Worm (Caenorhabditis elegans) whole organism, mixed stage, embryonic: Measurements from ENCODE around the gene unc-43.
A peak's percentile ranks its signal among the peaks of the same experiment; 100 is the strongest.

ENCODE experiments used
- M03D4.4 ChIP-seq: sonication (generic microtip); optimal IDR thresholded peaks from 2 replicates; lab custom pipeline; 2017; ENCODE audit warnings: mild to moderate bottlenecking, missing genetic modification characterization, missing compliant biosample characterization
- ceh-39 ChIP-seq: fragments of 150-350 bp; optimal IDR thresholded peaks from 2 replicates; lab custom pipeline; 2014; ENCODE audit warnings: missing biosample characterization, missing genetic modification characterization
- ceh-43 ChIP-seq: fragments of 200-800 bp; sonication (Bioruptor generic); optimal IDR thresholded peaks from 2 replicates; lab custom pipeline; 2018; ENCODE audit warnings: mild to moderate bottlenecking, missing genetic modification characterization, moderate library complexity, missing compliant biosample characterization
- ces-1 ChIP-seq: fragments of 150-350 bp; optimal IDR thresholded peaks from 2 replicates; lab custom pipeline; 2014; ENCODE audit warnings: missing biosample characterization, missing genetic modification reagents, missing genetic modification characterization
- cnd-1 ChIP-seq: fragments of 200-800 bp; sonication (Bioruptor generic); optimal IDR thresholded peaks from 2 replicates; lab custom pipeline; 2018; ENCODE audit warnings: mild to moderate bottlenecking, missing genetic modification characterization, missing compliant biosample characterization
- drap-1 ChIP-seq: fragments of 200-800 bp; sonication (Bioruptor generic); optimal IDR thresholded peaks from 3 replicates; lab custom pipeline; 2018; ENCODE audit warnings: mild to moderate bottlenecking, missing genetic modification characterization, missing compliant biosample characterization
- elt-1 ChIP-seq: sonication (generic microtip); optimal IDR thresholded peaks from 2 replicates; lab custom pipeline; 2017; ENCODE audit warnings: missing genetic modification characterization, mild to moderate bottlenecking, missing compliant biosample characterization, antibody characterized with exemption, moderate library complexity, borderline replicate concordance; ENCODE audit not compliant: insufficient read depth
- elt-3 ChIP-seq: fragments of 150-350 bp; optimal IDR thresholded peaks from 2 replicates; lab custom pipeline; 2014; ENCODE audit warnings: missing biosample characterization, missing genetic modification characterization
- flh-1 ChIP-seq: fragments of 200-800 bp; sonication (Bioruptor generic); optimal IDR thresholded peaks from 2 replicates; lab custom pipeline; 2018; ENCODE audit warnings: mild to moderate bottlenecking, missing genetic modification characterization, moderate library complexity, missing compliant biosample characterization
- hlh-1 ChIP-seq: fragments of 150-350 bp; optimal IDR thresholded peaks from 2 replicates; lab custom pipeline; 2014; ENCODE audit warnings: missing biosample characterization, missing genetic modification reagents, missing genetic modification characterization
- lin-13 ChIP-seq: fragments of 150-350 bp; optimal IDR thresholded peaks from 2 replicates; lab custom pipeline; 2014; ENCODE audit warnings: missing biosample characterization, missing genetic modification characterization
- lin-32 ChIP-seq: fragments of 200-800 bp; sonication (Bioruptor generic); optimal IDR thresholded peaks from 2 replicates; lab custom pipeline; 2018; ENCODE audit warnings: mild to moderate bottlenecking, missing genetic modification characterization, missing compliant biosample characterization
- mab-5 ChIP-seq: fragments of 150-350 bp; optimal IDR thresholded peaks from 2 replicates; lab custom pipeline; 2014; ENCODE audit warnings: missing biosample characterization, missing genetic modification characterization
- mep-1 ChIP-seq: fragments of 150-350 bp; optimal IDR thresholded peaks from 2 replicates; lab custom pipeline; 2017; ENCODE audit warnings: missing biosample characterization, missing genetic modification reagents, missing genetic modification characterization, inconsistent platforms
- mls-2 ChIP-seq: sonication (generic microtip); optimal IDR thresholded peaks from 2 replicates; lab custom pipeline; 2016; ENCODE audit warnings: mild to moderate bottlenecking, missing genetic modification characterization, moderate library complexity, missing compliant biosample characterization
- nhr-12 ChIP-seq: fragments of 150-350 bp; optimal IDR thresholded peaks from 2 replicates; lab custom pipeline; 2014; ENCODE audit warnings: missing biosample characterization, missing genetic modification characterization
- nhr-2 ChIP-seq: fragments of 150-350 bp; optimal IDR thresholded peaks from 2 replicates; lab custom pipeline; 2014; ENCODE audit warnings: missing biosample characterization, missing genetic modification characterization
- nhr-28 ChIP-seq: fragments of 150-350 bp; optimal IDR thresholded peaks from 2 replicates; lab custom pipeline; 2014; ENCODE audit warnings: missing biosample characterization, missing genetic modification characterization
- nhr-76 ChIP-seq: sonication (generic microtip); optimal IDR thresholded peaks from 2 replicates; lab custom pipeline; 2017; ENCODE audit warnings: missing biosample characterization, missing genetic modification characterization
- pha-4 ChIP-seq: fragments of 150-350 bp; optimal IDR thresholded peaks from 2 replicates; lab custom pipeline; 2018; ENCODE audit warnings: missing biosample characterization, missing genetic modification reagents, missing genetic modification characterization
- sem-2 ChIP-seq: fragments of 200-800 bp; sonication (Bioruptor generic); optimal IDR thresholded peaks from 2 replicates; lab custom pipeline; 2018; ENCODE audit warnings: mild to moderate bottlenecking, missing genetic modification characterization, missing compliant biosample characterization
- snpc-4 ChIP-seq: fragments of 150-350 bp; optimal IDR thresholded peaks from 2 replicates; lab custom pipeline; 2014; ENCODE audit warnings: missing biosample characterization, missing genetic modification characterization
- tbx-8 ChIP-seq: fragments of 200-800 bp; sonication (Bioruptor generic); optimal IDR thresholded peaks from 2 replicates; lab custom pipeline; 2018; ENCODE audit warnings: mild to moderate bottlenecking, missing genetic modification characterization, moderate library complexity, missing compliant biosample characterization
- unc-120 ChIP-seq: sonication (generic microtip); optimal IDR thresholded peaks from 2 replicates; lab custom pipeline; 2017; ENCODE audit warnings: missing genetic modification characterization, missing compliant biosample characterization; ENCODE audit not compliant: poor library complexity, severe bottlenecking
- unc-39 ChIP-seq: fragments of 150-350 bp; optimal IDR thresholded peaks from 2 replicates; lab custom pipeline; 2014; ENCODE audit warnings: missing biosample characterization, missing genetic modification characterization
- unc-62 ChIP-seq: fragments of 150-350 bp; optimal IDR thresholded peaks from 2 replicates; lab custom pipeline; 2014; ENCODE audit warnings: missing biosample characterization, missing genetic modification reagents, missing genetic modification characterization
- zip-8 ChIP-seq: fragments of 150-350 bp; optimal IDR thresholded peaks from 2 replicates; lab custom pipeline; 2014; ENCODE audit warnings: missing biosample characterization, missing genetic modification characterization
- ztf-11 ChIP-seq: fragments of 150-350 bp; optimal IDR thresholded peaks from 2 replicates; lab custom pipeline; 2014; ENCODE audit warnings: missing biosample characterization, missing genetic modification characterization

The unc-43 gene

DNA sequence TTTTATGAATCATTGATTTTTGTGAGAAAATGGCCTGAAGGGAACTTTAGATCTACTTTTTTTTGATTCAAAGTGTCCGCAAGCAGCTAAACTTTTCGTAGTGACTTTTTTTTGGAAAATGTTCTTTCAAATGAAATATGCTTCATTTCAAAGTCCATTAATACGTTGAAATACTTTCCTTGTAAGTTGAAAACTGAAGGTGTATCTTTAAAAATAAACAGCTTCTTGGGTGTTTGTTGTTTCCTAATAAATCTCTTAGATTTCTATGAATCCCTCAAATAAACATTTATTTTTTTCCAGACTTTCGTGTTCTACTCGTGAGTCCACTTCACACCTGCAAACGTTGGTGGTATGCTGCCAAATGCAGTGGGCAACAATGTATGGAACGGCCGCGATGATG is 63.4 kb downstream of the unc-43 start, which contains the start of gene ebax-1:
Gene ebax-1 (plus strand): TSS at position 301 of the 400 bp plus-strand sequence.
- TF ChIP-seq nhr-76 (no peak), cnd-1 (no peak), lin-13 (tag; lab: Kevin White, UChicago) (no peak), drap-1 (GFP tag; lab: Kevin White, UChicago) (no peak)
- TF ChIP-seq, all 35 proteins: peak for 0

DNA sequence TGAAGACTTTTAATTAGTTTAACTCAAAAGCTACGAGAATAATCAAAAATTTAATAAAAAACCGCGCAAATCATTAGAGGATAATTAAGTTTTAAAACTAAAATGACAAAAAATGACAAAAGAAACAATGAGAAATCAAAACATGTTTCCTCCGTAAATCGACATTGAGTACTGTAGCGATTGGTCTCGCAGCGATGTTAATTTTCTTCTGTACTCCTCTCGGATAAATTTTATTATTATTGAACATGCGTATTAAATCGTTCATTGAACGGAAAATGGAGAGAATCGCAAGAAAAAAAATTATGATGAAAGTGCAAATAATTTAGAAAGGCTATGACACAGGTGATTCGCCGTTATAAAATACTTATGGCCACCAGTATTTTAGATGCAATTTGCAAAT is 64.7 kb downstream of the unc-43 start:
- TF ChIP-seq flh-1 (GFP tag; lab: Kevin White, UChicago) (no peak), elt-1 (no peak), nhr-28 (no peak), ces-1 (GFP tag; lab: Kevin White, UChicago) (no peak), nhr-2 (tag; lab: Kevin White, UChicago) (no peak), unc-120 (tag; lab: Kevin White, UChicago) (no peak), mls-2 (tag; lab: Kevin White, UChicago) (no peak), zip-8 (tag; lab: Kevin White, UChicago) (no peak), unc-62 (no peak), nhr-12 (tag; lab: Kevin White, UChicago) (no peak), elt-3 (no peak), M03D4.4 (tag; lab: Kevin White, UChicago) (no peak), sem-2 (GFP tag; lab: Kevin White, UChicago) (no peak), hlh-1 (tag; lab: Kevin White, UChicago) (no peak), cnd-1 (no peak), mab-5 (tag; lab: Kevin White, UChicago) (no peak), ztf-11 (tag; lab: Kevin White, UChicago) (no peak), ceh-43 (GFP tag; lab: Kevin White, UChicago) (no peak)

DNA sequence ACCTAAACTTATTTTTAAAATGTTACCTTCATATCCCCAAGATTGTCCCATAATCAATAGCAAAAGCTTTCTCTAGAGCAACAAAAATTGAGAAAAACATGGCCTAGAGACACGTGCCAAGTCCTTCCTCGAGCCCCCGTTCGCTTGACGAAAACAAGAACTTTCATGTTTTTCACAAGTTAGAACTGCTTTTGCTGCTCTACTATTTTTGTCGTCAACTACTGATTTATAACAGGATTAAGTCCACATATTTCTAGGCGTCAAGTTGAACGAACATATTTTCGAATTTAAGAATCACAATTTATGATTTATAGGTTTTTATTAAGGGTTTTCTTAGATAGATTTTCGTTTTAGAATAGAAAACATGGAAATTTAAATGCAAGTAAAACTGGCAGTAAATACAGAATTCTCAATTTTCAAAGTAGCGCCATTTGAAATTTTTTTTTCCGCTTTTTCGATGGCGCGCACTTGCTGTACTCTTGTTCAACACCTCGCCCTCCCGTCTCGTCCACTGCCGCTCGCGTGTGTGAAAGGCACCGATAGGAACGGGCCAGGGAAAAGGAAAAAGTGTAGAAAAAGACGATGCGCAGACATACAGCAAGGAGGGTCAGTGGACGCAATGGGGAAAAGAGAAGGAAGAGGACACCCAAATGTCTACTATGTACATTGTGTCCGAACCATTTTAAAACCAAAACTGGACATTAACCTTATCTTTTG is 65.7 kb downstream of the unc-43 start, which contains the start of gene rad-51:
Gene rad-51 (minus strand): TSS at position 51 of the 717 bp plus-strand sequence.
- no peak for TF ChIP-seq nhr-28
- peak; percentile 18 for TF ChIP-seq nhr-2 (tag; lab: Kevin White, UChicago)
- TF ChIP-seq ceh-43 (GFP tag; lab: Kevin White, UChicago) = no peak
- no peak for TF ChIP-seq unc-62
- TF ChIP-seq unc-120 (tag; lab: Kevin White, UChicago) = peak; percentile 57
- TF ChIP-seq mep-1 (tag; lab: Kevin White, UChicago) = peak; percentile 66
- TF ChIP-seq, all 35 proteins: peak for 3

DNA sequence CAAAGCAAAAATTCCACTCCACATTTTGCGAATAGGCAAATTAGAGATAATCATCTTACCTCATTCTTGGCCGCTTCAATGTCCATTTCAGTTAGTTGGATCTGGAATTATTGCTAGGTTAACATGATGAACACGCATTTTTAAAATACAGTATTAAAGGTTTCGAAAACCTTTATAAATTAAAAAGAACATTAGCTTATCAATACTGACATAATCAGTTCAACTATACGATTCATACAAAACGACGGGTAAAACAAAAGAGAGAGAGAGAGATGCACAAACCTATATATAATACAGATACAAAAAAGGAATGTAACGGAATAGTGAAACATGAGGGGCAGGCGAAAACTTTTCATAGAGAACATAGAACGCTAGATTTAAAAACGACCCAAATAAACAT is 68.5 kb downstream of the unc-43 start, which contains the start of gene thk-1:
Gene thk-1 (minus strand): TSS at position 101 of the 400 bp plus-strand sequence.
- no peak for TF ChIP-seq ceh-39 (tag; lab: Kevin White, UChicago)
- no peak for TF ChIP-seq unc-62
- no peak for TF ChIP-seq tbx-8 (GFP tag; lab: Kevin White, UChicago)
- TF ChIP-seq mls-2 (tag; lab: Kevin White, UChicago) = no peak
- no peak for TF ChIP-seq sem-2 (GFP tag; lab: Kevin White, UChicago)
- no peak for TF ChIP-seq mab-5 (tag; lab: Kevin White, UChicago)
- no peak for TF ChIP-seq lin-32
- TF ChIP-seq mep-1 (tag; lab: Kevin White, UChicago) = no peak

DNA sequence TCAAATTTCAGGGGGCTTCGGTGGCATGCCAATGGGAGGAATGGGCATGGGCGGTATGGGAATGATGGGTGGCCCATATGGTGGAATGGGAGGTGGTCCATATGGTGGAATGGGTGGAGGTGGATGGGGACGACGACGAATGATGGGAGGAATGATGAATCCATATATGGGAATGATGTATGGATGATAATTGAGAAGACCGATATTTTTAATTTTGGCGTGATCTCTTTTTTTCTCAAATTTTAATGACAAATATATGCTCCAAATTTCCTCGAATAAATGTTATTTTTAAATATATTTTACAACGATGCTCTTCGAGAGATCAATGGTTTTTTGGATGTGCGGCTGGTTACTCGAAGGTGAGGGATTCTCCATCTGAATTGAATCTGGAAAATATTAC is 72.3 kb downstream of the unc-43 start, which contains the start of gene Y43C5A.4:
Gene Y43C5A.4 (plus strand): TSS at position 301 of the 400 bp plus-strand sequence.
- TF ChIP-seq nhr-76 = no peak
- no peak for TF ChIP-seq ceh-39 (tag; lab: Kevin White, UChicago)
- no peak for TF ChIP-seq snpc-4 (tag; lab: Kevin White, UChicago)
- TF ChIP-seq nhr-12 (tag; lab: Kevin White, UChicago) = no peak
- TF ChIP-seq nhr-2 (tag; lab: Kevin White, UChicago) = no peak
- no peak for TF ChIP-seq unc-120 (tag; lab: Kevin White, UChicago)
- TF ChIP-seq unc-39 (tag; lab: Kevin White, UChicago) = no peak
- no peak for TF ChIP-seq mls-2 (tag; lab: Kevin White, UChicago)
- TF ChIP-seq lin-13 (tag; lab: Kevin White, UChicago) = no peak
- no peak for TF ChIP-seq pha-4 (tag; lab: Kevin White, UChicago)
- TF ChIP-seq unc-62 = no peak
- no peak for TF ChIP-seq ceh-43 (GFP tag; lab: Kevin White, UChicago)
